Fruit fly (Drosophila melanogaster) whole organism, embryonic: ENCODE data around the gene CG14598.
A peak's percentile ranks its signal among the peaks of the same experiment; 100 is the strongest.

Experiments
- Aef1 ChIP-seq: fragments of 200-800 bp; sonication (Bioruptor generic); IDR thresholded peaks from 3 replicates; pipeline ENCODE4 v1.3.6; 2022; ENCODE audit warnings: missing biosample characterization, missing genetic modification characterization
- Atf3 ChIP-seq: fragments of 200-800 bp; sonication (Bioruptor generic); optimal IDR thresholded peaks from 3 replicates; lab custom pipeline; 2016; ENCODE audit warnings: missing biosample characterization, missing genetic modification characterization
- Bgb ChIP-seq: fragments of 200-800 bp; sonication (Bioruptor generic); IDR thresholded peaks from 2 replicates; pipeline ENCODE4 v1.3.6; 2022; ENCODE audit warnings: missing biosample characterization, missing genetic modification characterization; ENCODE audit not compliant: partially characterized antibody
- C15 ChIP-seq: fragments of 200-800 bp; sonication (Bioruptor generic); IDR thresholded peaks from 3 replicates; pipeline ENCODE4 v1.3.6; 2022; ENCODE audit warnings: missing biosample characterization, missing genetic modification characterization
- CG10267 ChIP-seq: fragments of 200-800 bp; sonication (Bioruptor generic); optimal IDR thresholded peaks from 2 replicates; lab custom pipeline; 2018; ENCODE audit warnings: missing biosample characterization, mild to moderate bottlenecking, missing genetic modification characterization, moderate library complexity
- CG10274 ChIP-seq: fragments of 200-800 bp; sonication (Bioruptor generic); optimal IDR thresholded peaks from 3 replicates; lab custom pipeline; 2017; ENCODE audit warnings: missing biosample characterization, mild to moderate bottlenecking, missing genetic modification characterization
- CG11695 ChIP-seq: fragments of 200-800 bp; sonication (Bioruptor generic); IDR thresholded peaks from 3 replicates; pipeline ENCODE4 v1.3.6; 2022; ENCODE audit warnings: missing biosample characterization, missing genetic modification characterization
- CG12391 ChIP-seq: fragments of 200-800 bp; sonication (Bioruptor generic); optimal IDR thresholded peaks from 3 replicates; lab custom pipeline; 2018; ENCODE audit warnings: missing biosample characterization, mild to moderate bottlenecking, missing genetic modification characterization, moderate library complexity
- CG12659 ChIP-seq: fragments of 200-800 bp; sonication (Bioruptor generic); optimal IDR thresholded peaks from 3 replicates; lab custom pipeline; 2017; ENCODE audit warnings: mild to moderate bottlenecking, missing biosample characterization, missing genetic modification reagents, missing genetic modification characterization
- CG12769 ChIP-seq: fragments of 200-800 bp; sonication (Bioruptor generic); optimal IDR thresholded peaks from 2 replicates; lab custom pipeline; 2019; ENCODE audit warnings: missing biosample characterization, mild to moderate bottlenecking, missing genetic modification characterization, moderate library complexity
- CG13296 ChIP-seq: fragments of 200-800 bp; sonication (Bioruptor generic); optimal IDR thresholded peaks from 3 replicates; lab custom pipeline; 2018; ENCODE audit warnings: missing biosample characterization, mild to moderate bottlenecking, missing genetic modification characterization
- CG14441 ChIP-seq: fragments of 200-800 bp; sonication (Bioruptor generic); IDR thresholded peaks from 2 replicates; pipeline ENCODE4 v1.3.6; 2022; ENCODE audit warnings: missing biosample characterization, missing genetic modification characterization
- CG1647 ChIP-seq: fragments of 200-800 bp; sonication (Bioruptor generic); optimal IDR thresholded peaks from 3 replicates; lab custom pipeline; 2016; ENCODE audit warnings: missing biosample characterization, missing genetic modification characterization
- CG17359 ChIP-seq: fragments of 200-800 bp; sonication (Bioruptor generic); optimal IDR thresholded peaks from 3 replicates; lab custom pipeline; 2018; ENCODE audit warnings: missing biosample characterization, mild to moderate bottlenecking, missing genetic modification characterization, moderate library complexity
- CG18764 ChIP-seq: fragments of 200-800 bp; sonication (Bioruptor generic); optimal IDR thresholded peaks from 3 replicates; lab custom pipeline; 2016; ENCODE audit warnings: missing biosample characterization, missing genetic modification characterization
- CG2889 ChIP-seq: fragments of 200-800 bp; sonication (Bioruptor generic); IDR thresholded peaks from 3 replicates; pipeline ENCODE4 v1.3.6; 2022; ENCODE audit warnings: missing biosample characterization, missing genetic modification characterization
- CG3163 ChIP-seq: fragments of 200-800 bp; sonication (Bioruptor generic); optimal IDR thresholded peaks from 3 replicates; lab custom pipeline; 2016; ENCODE audit warnings: missing biosample characterization, missing genetic modification characterization
- CG3407 ChIP-seq: fragments of 200-800 bp; sonication (Bioruptor generic); optimal IDR thresholded peaks from 2 replicates; lab custom pipeline; 2018; ENCODE audit warnings: missing biosample characterization, mild to moderate bottlenecking, missing genetic modification characterization
- CG4328 ChIP-seq: fragments of 200-800 bp; sonication (Bioruptor generic); optimal IDR thresholded peaks from 3 replicates; lab custom pipeline; 2017; ENCODE audit warnings: missing biosample characterization, missing genetic modification reagents, missing genetic modification characterization
- CG5180 ChIP-seq: fragments of 200-800 bp; sonication (Bioruptor generic); optimal IDR thresholded peaks from 3 replicates; lab custom pipeline; 2017; ENCODE audit warnings: missing biosample characterization, missing genetic modification characterization, mild to moderate bottlenecking, moderate library complexity, missing genetic modification reagents
- CG5953 ChIP-seq: fragments of 200-800 bp; sonication (Bioruptor generic); IDR thresholded peaks from 2 replicates; pipeline ENCODE4 v1.3.6; 2022; ENCODE audit warnings: missing biosample characterization, missing genetic modification characterization
- CG6654 ChIP-seq: fragments of 200-800 bp; sonication (Bioruptor generic); optimal IDR thresholded peaks from 2 replicates; lab custom pipeline; 2017; ENCODE audit warnings: missing biosample characterization, mild to moderate bottlenecking, missing genetic modification characterization
- CG9876 ChIP-seq: fragments of 200-800 bp; sonication (Bioruptor generic); optimal IDR thresholded peaks from 2 replicates; lab custom pipeline; 2016; ENCODE audit warnings: missing biosample characterization, missing genetic modification characterization
- CG9932 ChIP-seq: fragments of 200-800 bp; sonication (Bioruptor generic); IDR thresholded peaks from 2 replicates; pipeline ENCODE4 v1.3.6; 2022; ENCODE audit warnings: missing biosample characterization, missing genetic modification characterization
- CoRest ChIP-seq: fragments of 200-800 bp; sonication (Bioruptor generic); optimal IDR thresholded peaks from 3 replicates; lab custom pipeline; 2018; ENCODE audit warnings: missing biosample characterization, mild to moderate bottlenecking, missing genetic modification characterization, moderate library complexity
- Deaf1 ChIP-seq: fragments of 200-800 bp; optimal IDR thresholded peaks from 3 replicates; lab custom pipeline; 2019; ENCODE audit warnings: missing biosample characterization, mild to moderate bottlenecking, missing genetic modification characterization, moderate library complexity
- Ets65A ChIP-seq: fragments of 200-800 bp; sonication (Bioruptor generic); peaks from one replicate; lab custom pipeline; 2016; ENCODE audit warnings: missing biosample characterization, missing genetic modification characterization
- HLH3B ChIP-seq: fragments of 200-800 bp; sonication (Bioruptor generic); IDR thresholded peaks from 2 replicates; pipeline ENCODE4 v1.3.6; 2022; ENCODE audit warnings: missing biosample characterization, missing genetic modification characterization
- Hand ChIP-seq: fragments of 200-800 bp; sonication (Bioruptor generic); optimal IDR thresholded peaks from 2 replicates; lab custom pipeline; 2017; ENCODE audit warnings: mild to moderate bottlenecking, missing biosample characterization, missing genetic modification reagents, missing genetic modification characterization
- Hr39 ChIP-seq: fragments of >200 bp; optimal IDR thresholded peaks from 2 replicates; lab custom pipeline; 2017
- Hr78 ChIP-seq, 2 experiments: fragments of 200-800 bp in 1 of 2; fragments of >200 bp in 1 of 2; sonication (Bioruptor generic) in 1 of 2; optimal IDR thresholded peaks; 2 replicates each; lab custom pipeline; 2017 to 2019; ENCODE audit warnings: missing biosample characterization in 2 of 2, missing genetic modification characterization in 2 of 2, mild to moderate bottlenecking in 1 of 2, moderate library complexity in 1 of 2
- Mad ChIP-seq: fragments of 200-800 bp; sonication (Bioruptor generic); optimal IDR thresholded peaks from 2 replicates; lab custom pipeline; 2016; ENCODE audit warnings: missing biosample characterization, missing genetic modification characterization
- Mrtf ChIP-seq: fragments of 200-800 bp; sonication (Bioruptor generic); IDR thresholded peaks from 3 replicates; pipeline ENCODE4 v1.3.6; 2022; ENCODE audit warnings: missing biosample characterization, missing genetic modification characterization
- TFAM ChIP-seq: fragments of 200-800 bp; sonication (Bioruptor generic); optimal IDR thresholded peaks from 2 replicates; lab custom pipeline; 2017; ENCODE audit warnings: missing biosample characterization, missing genetic modification characterization, inconsistent platforms
- ara ChIP-seq: fragments of 200-800 bp; sonication (Bioruptor generic); IDR thresholded peaks from 2 replicates; pipeline ENCODE4 v1.3.6; 2022; ENCODE audit warnings: missing biosample characterization, missing genetic modification characterization
- ase ChIP-seq: fragments of 200-800 bp; sonication (Bioruptor generic); IDR thresholded peaks from 3 replicates; pipeline ENCODE4 v1.3.6; 2022; ENCODE audit warnings: missing biosample characterization, missing genetic modification characterization
- br ChIP-seq: fragments of >200 bp; optimal IDR thresholded peaks from 2 replicates; lab custom pipeline; 2017
- gem ChIP-seq: fragments of 200-800 bp; sonication (Bioruptor generic); optimal IDR thresholded peaks from 2 replicates; lab custom pipeline; 2019; ENCODE audit warnings: missing biosample characterization, mild to moderate bottlenecking, missing genetic modification characterization, moderate library complexity
- gfzf ChIP-seq: fragments of 200-800 bp; sonication (Bioruptor generic); optimal IDR thresholded peaks from 2 replicates; lab custom pipeline; 2016; ENCODE audit warnings: missing biosample characterization, mild to moderate bottlenecking, missing genetic modification characterization, moderate library complexity
- gt ChIP-seq: fragments of 200-800 bp; sonication (Bioruptor generic); IDR thresholded peaks from 2 replicates; pipeline ENCODE4 v1.3.6; 2022; ENCODE audit warnings: missing biosample characterization, missing genetic modification characterization
- jing ChIP-seq: fragments of 200-800 bp; sonication (Bioruptor generic); optimal IDR thresholded peaks from 2 replicates; lab custom pipeline; 2018; ENCODE audit warnings: missing biosample characterization, mild to moderate bottlenecking, missing genetic modification characterization
- knrl ChIP-seq: fragments of 200-800 bp; sonication (Bioruptor generic); IDR thresholded peaks from 3 replicates; pipeline ENCODE4 v1.3.6; 2022; ENCODE audit warnings: missing biosample characterization, missing genetic modification characterization; ENCODE audit not compliant: partially characterized antibody
- lov ChIP-seq, 2 experiments: fragments of 200-800 bp in 1 of 2; fragments of >200 bp in 1 of 2; sonication (Bioruptor generic) in 1 of 2; IDR thresholded peaks in 1 of 2; optimal IDR thresholded peaks in 1 of 2; 2 replicates in 1 of 2; 3 replicates in 1 of 2; pipeline versions ENCODE4 v1.3.6 to Lab custom; 2017 to 2022; ENCODE audit warnings: missing biosample characterization in 1 of 2, missing genetic modification characterization in 1 of 2
- maf-S ChIP-seq: fragments of 200-800 bp; sonication (Bioruptor generic); optimal IDR thresholded peaks from 2 replicates; lab custom pipeline; 2016; ENCODE audit warnings: missing biosample characterization, missing genetic modification characterization
- onecut ChIP-seq: fragments of 200-800 bp; sonication (Bioruptor generic); IDR thresholded peaks from 2 replicates; pipeline ENCODE4 v1.3.6; 2022; ENCODE audit warnings: missing biosample characterization, missing genetic modification characterization
- sd ChIP-seq: fragments of 200-800 bp; sonication (Bioruptor generic); optimal IDR thresholded peaks from 3 replicates; lab custom pipeline; 2018; ENCODE audit warnings: missing biosample characterization, mild to moderate bottlenecking, missing genetic modification characterization, moderate library complexity
- sna ChIP-seq: fragments of 200-800 bp; sonication (Bioruptor generic); IDR thresholded peaks from 2 replicates; pipeline ENCODE4 v1.3.6; 2022; ENCODE audit warnings: missing biosample characterization, missing genetic modification characterization; ENCODE audit not compliant: partially characterized antibody
- sqz ChIP-seq: fragments of 200-800 bp; sonication (Bioruptor generic); optimal IDR thresholded peaks from 3 replicates; lab custom pipeline; 2018; ENCODE audit warnings: missing biosample characterization, mild to moderate bottlenecking, missing genetic modification characterization
- sr ChIP-seq: fragments of 200-800 bp; sonication (Bioruptor generic); IDR thresholded peaks from 3 replicates; pipeline ENCODE4 v1.3.6; 2022; ENCODE audit warnings: missing biosample characterization, missing genetic modification characterization
- tgo ChIP-seq: fragments of 200-800 bp; sonication (Bioruptor generic); IDR thresholded peaks from 3 replicates; pipeline ENCODE4 v1.3.6; 2022; ENCODE audit warnings: missing biosample characterization, missing genetic modification characterization
- vvl ChIP-seq: fragments of 200-800 bp; sonication (Bioruptor generic); IDR thresholded peaks from 2 replicates; pipeline ENCODE4 v1.3.6; 2022; ENCODE audit warnings: missing biosample characterization, missing genetic modification characterization

Gene CG14598

DNA sequence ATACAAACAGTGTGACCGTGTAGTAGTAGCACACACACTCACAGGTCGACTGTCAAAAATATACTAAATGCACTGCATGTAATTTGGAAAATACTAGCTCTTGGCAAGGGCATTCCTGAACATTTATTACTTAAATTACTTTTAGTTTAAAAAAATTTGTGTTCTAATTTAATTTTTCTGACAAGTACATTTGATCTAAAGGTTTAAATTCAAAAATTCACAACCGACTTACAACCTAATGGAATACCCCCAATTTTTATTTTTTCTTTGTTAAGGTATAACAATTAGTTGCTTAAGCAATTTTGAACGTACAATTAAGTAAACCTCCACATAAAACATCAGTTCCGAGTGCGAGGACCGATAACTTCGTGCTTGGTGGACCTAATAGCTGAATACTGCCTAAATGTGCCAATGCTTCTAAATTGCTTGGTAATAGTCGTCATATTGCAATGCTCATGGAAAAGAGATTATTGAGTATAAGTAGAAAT, 34.3 kb downstream of the CG14598 start, which contains the start of gene CG1142 (continued):
- TF ChIP-seq Ets65A (GFP tag; lab: Kevin White, UChicago) (peak; percentile 98), Mrtf (peak; percentile 98), CG4328 (GFP tag; lab: Kevin White, UChicago) (peak; percentile 95), CG5953 (peak; percentile 98), CG14441 (GFP tag; lab: Robert Waterston, UW) (peak; percentile 98), CG9932 (peak; percentile 98), CG12769 (tag; lab: Kevin White, UChicago) (peak; percentile 98), CG2889 (GFP tag; lab: Robert Waterston, UW) (peak; percentile 98), CG13296 (peak; percentile 98), vvl (GFP tag; lab: Robert Waterston, UW) (peak; percentile 99), HLH3B (GFP tag; lab: Robert Waterston, UW) (peak; percentile 97), jing (GFP tag; lab: Kevin White, UChicago) (peak; percentile 94), gem (tag; lab: Kevin White, UChicago) (peak; percentile 100), CG12659 (peak; percentile 99), C15 (GFP tag; lab: Robert Waterston, UW) (peak; percentile 98), sqz (GFP tag; lab: Kevin White, UChicago) (peak; percentile 98), gfzf (GFP tag; lab: Kevin White, UChicago) (peak; percentile 72), CG6654 (GFP tag; lab: Kevin White, UChicago) (peak; percentile 89), CG1647 (peak; percentile 92), sd (tag; lab: Kevin White, UChicago) (peak; percentile 93), ara (GFP tag; lab: Robert Waterston, UW) (peak; percentile 99), Hand (GFP tag; lab: Kevin White, UChicago) (peak; percentile 95), Hr39 (lab: Kevin White, UChicago) (no peak), Hr78 (GFP tag; optimal IDR thresholded peaks at IDR 0.05; lab: Kevin White, UChicago) (peak in 1 of 2 experiments; percentile 92), CG5180 (GFP tag; lab: Kevin White, UChicago) (peak; percentile 91), CG3407 (GFP tag; lab: Kevin White, UChicago) (peak; percentile 96), CG10267 (tag; lab: Kevin White, UChicago) (peak; percentile 97), maf-S (GFP tag; lab: Kevin White, UChicago) (peak; percentile 97), ase (GFP tag; lab: Robert Waterston, UW) (peak; percentile 98), Bgb (GFP tag; lab: Robert Waterston, UW) (no peak), tgo (peak; percentile 97), onecut (peak; percentile 95), sna (GFP tag; lab: Robert Waterston, UW) (no peak), CG9876 (peak; percentile 85), Deaf1 (tag; lab: Kevin White, UChicago) (peak; percentile 84), CG3163 (GFP tag; lab: Kevin White, UChicago) (peak; percentile 84), Atf3 (peak; percentile 95), CG12391 (tag; lab: Kevin White, UChicago) (peak; percentile 99), Aef1 (GFP tag; lab: Robert Waterston, UW) (peak; percentile 94), CG10274 (peak; percentile 85), br (no peak), Mad (GFP tag; lab: Kevin White, UChicago) (peak; percentile 95), gt (peak; percentile 96), TFAM (peak; percentile 93), lov (optimal IDR thresholded peaks at IDR 0.05; lab: Kevin White, UChicago) (no peak), lov (GFP tag; IDR thresholded peaks at IDR 0.05; lab: Robert Waterston, UW) (peak; percentile 99), CG11695 (GFP tag; lab: Robert Waterston, UW) (peak; percentile 99), knrl (no peak), CG18764 (GFP tag; lab: Kevin White, UChicago) (peak; percentile 98), CoRest (tag; lab: Kevin White, UChicago) (peak; percentile 99), CG17359 (tag; lab: Kevin White, UChicago) (peak; percentile 99), sr (peak; percentile 94)
